Fruit fly (Drosophila melanogaster) S2 (cell line): ENCODE data around the gene CG10959.

ENCODE experiments used
- CG8478 ChIP-seq: fragments of >200 bp; optimal IDR thresholded peaks from 2 replicates; lab custom pipeline; 2018
- CTCF ChIP-seq, 2 experiments: fragments of >200 bp; optimal IDR thresholded peaks; 2 replicates each; lab custom pipeline; 2018

DNA sequence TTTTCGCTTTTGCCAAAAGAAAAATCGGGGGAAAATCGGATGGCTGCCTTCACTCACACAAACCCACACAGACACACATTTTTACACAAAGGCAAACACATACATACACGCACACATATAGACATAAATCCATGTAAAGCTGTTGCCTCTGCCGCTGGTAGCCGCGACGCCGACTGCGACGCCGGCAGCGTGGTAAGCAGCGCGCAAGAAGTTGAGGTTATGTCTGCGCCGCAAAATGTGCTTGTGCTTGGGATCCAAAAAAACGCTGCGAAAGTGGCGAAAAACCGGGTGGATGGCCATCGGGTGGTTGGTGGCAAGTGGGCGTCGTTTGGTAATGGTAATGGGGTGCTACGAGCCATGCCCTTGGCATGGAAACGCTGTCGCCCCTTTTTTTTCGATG is 31.3 kb downstream of the CG10959 start:
- TF ChIP-seq CG8478 (lab: Kevin White, UChicago): no peak
- no peak for TF ChIP-seq CTCF (optimal IDR thresholded peaks at IDR 0.05; lab: Kevin White, UChicago)
